Fruit fly (Drosophila melanogaster) whole organism, embryonic: ENCODE results near the gene Lrch.

Experiments used
- Atf-2 ChIP-seq: fragments of 200-800 bp; sonication (Bioruptor generic); optimal IDR thresholded peaks from 2 replicates; lab custom pipeline; 2016; ENCODE audit warnings: missing biosample characterization, missing genetic modification characterization
- Atf3 ChIP-seq: fragments of 200-800 bp; sonication (Bioruptor generic); optimal IDR thresholded peaks from 3 replicates; lab custom pipeline; 2016; ENCODE audit warnings: missing biosample characterization, missing genetic modification characterization
- Bgb ChIP-seq: fragments of 200-800 bp; sonication (Bioruptor generic); IDR thresholded peaks from 2 replicates; pipeline ENCODE4 v1.3.6; 2022; ENCODE audit warnings: missing biosample characterization, missing genetic modification characterization; ENCODE audit not compliant: partially characterized antibody
- CG10959 ChIP-seq: fragments of 200-800 bp; sonication (Bioruptor generic); IDR thresholded peaks from 2 replicates; pipeline ENCODE4 v1.3.6; 2022; ENCODE audit warnings: missing biosample characterization, missing genetic modification characterization
- CG13287 ChIP-seq: fragments of 200-800 bp; sonication (Bioruptor generic); IDR thresholded peaks from 2 replicates; pipeline ENCODE4 v1.3.6; 2022; ENCODE audit warnings: missing biosample characterization, missing genetic modification characterization; ENCODE audit not compliant: partially characterized antibody
- CG13894 ChIP-seq: fragments of 200-800 bp; sonication (Bioruptor generic); optimal IDR thresholded peaks from 3 replicates; lab custom pipeline; 2018; ENCODE audit warnings: missing biosample characterization, mild to moderate bottlenecking, missing genetic modification characterization, moderate library complexity
- CG17385 ChIP-seq: fragments of 200-800 bp; sonication (Bioruptor generic); optimal IDR thresholded peaks from 3 replicates; lab custom pipeline; 2018; ENCODE audit warnings: missing biosample characterization, mild to moderate bottlenecking, missing genetic modification characterization
- CG18599 ChIP-seq: fragments of 200-800 bp; sonication (Bioruptor generic); optimal IDR thresholded peaks from 3 replicates; lab custom pipeline; 2017; ENCODE audit warnings: missing biosample characterization, missing genetic modification characterization, mild to moderate bottlenecking, moderate library complexity, missing genetic modification reagents
- CG18764 ChIP-seq: fragments of 200-800 bp; sonication (Bioruptor generic); optimal IDR thresholded peaks from 3 replicates; lab custom pipeline; 2016; ENCODE audit warnings: missing biosample characterization, missing genetic modification characterization
- CG32772 ChIP-seq: fragments of 200-800 bp; sonication (Bioruptor generic); IDR thresholded peaks from 2 replicates; pipeline ENCODE4 v1.3.6; 2022; ENCODE audit warnings: missing biosample characterization, missing genetic modification characterization
- CG5953 ChIP-seq: fragments of 200-800 bp; sonication (Bioruptor generic); IDR thresholded peaks from 2 replicates; pipeline ENCODE4 v1.3.6; 2022; ENCODE audit warnings: missing biosample characterization, missing genetic modification characterization
- CG6654 ChIP-seq: fragments of 200-800 bp; sonication (Bioruptor generic); optimal IDR thresholded peaks from 2 replicates; lab custom pipeline; 2017; ENCODE audit warnings: missing biosample characterization, mild to moderate bottlenecking, missing genetic modification characterization
- CG7963 ChIP-seq: fragments of 200-800 bp; sonication (Bioruptor generic); IDR thresholded peaks from 3 replicates; pipeline ENCODE4 v1.3.6; 2022; ENCODE audit warnings: missing biosample characterization, missing genetic modification characterization; ENCODE audit not compliant: partially characterized antibody
- CG8290 ChIP-seq, 3 experiments: fragments of 200-800 bp; sonication (Bioruptor generic); optimal IDR thresholded peaks; 2 replicates each; lab custom pipeline; 2016 to 2019; ENCODE audit warnings: missing biosample characterization in 3 of 3, missing genetic modification characterization in 3 of 3, mild to moderate bottlenecking in 2 of 3, moderate library complexity in 1 of 3
- CG9797 ChIP-seq: fragments of 200-800 bp; sonication (Bioruptor generic); optimal IDR thresholded peaks from 3 replicates; lab custom pipeline; 2018; ENCODE audit warnings: missing biosample characterization, mild to moderate bottlenecking, missing genetic modification characterization
- Dip2 ChIP-seq: fragments of 200-800 bp; sonication (Bioruptor generic); IDR thresholded peaks from 2 replicates; pipeline ENCODE4 v1.3.6; 2022; ENCODE audit warnings: missing biosample characterization, missing genetic modification characterization
- Dp ChIP-seq: fragments of 200-800 bp; sonication (Bioruptor generic); optimal IDR thresholded peaks from 2 replicates; lab custom pipeline; 2018; ENCODE audit warnings: missing biosample characterization, mild to moderate bottlenecking, missing genetic modification characterization, moderate library complexity
- Fer3 ChIP-seq: fragments of 200-800 bp; sonication (Bioruptor generic); optimal IDR thresholded peaks from 2 replicates; lab custom pipeline; 2018; ENCODE audit warnings: missing biosample characterization, mild to moderate bottlenecking, missing genetic modification characterization, moderate library complexity
- HHEX ChIP-seq: fragments of 200-800 bp; sonication (Bioruptor generic); optimal IDR thresholded peaks from 3 replicates; lab custom pipeline; 2017; ENCODE audit warnings: missing biosample characterization, mild to moderate bottlenecking, missing genetic modification characterization, missing genetic modification reagents
- HLH4C ChIP-seq: fragments of 200-800 bp; sonication (Bioruptor generic); IDR thresholded peaks from 3 replicates; pipeline ENCODE4 v1.3.6; 2022; ENCODE audit warnings: missing biosample characterization, missing genetic modification characterization; ENCODE audit not compliant: partially characterized antibody
- Hey ChIP-seq: fragments of 200-800 bp; sonication (Bioruptor generic); optimal IDR thresholded peaks from 3 replicates; lab custom pipeline; 2018; ENCODE audit warnings: missing biosample characterization, mild to moderate bottlenecking, missing genetic modification characterization
- Hr39 ChIP-seq: fragments of >200 bp; optimal IDR thresholded peaks from 2 replicates; lab custom pipeline; 2017
- Lim3 ChIP-seq: fragments of 200-800 bp; sonication (Bioruptor generic); IDR thresholded peaks from 2 replicates; pipeline ENCODE4 v1.3.6; 2022; ENCODE audit warnings: missing biosample characterization, missing genetic modification characterization
- MESR4 ChIP-seq: fragments of 200-800 bp; sonication (Bioruptor generic); optimal IDR thresholded peaks from 2 replicates; lab custom pipeline; 2018; ENCODE audit warnings: missing biosample characterization, mild to moderate bottlenecking, missing genetic modification characterization, moderate library complexity
- Pdp1 ChIP-seq, 2 experiments: fragments of 200-800 bp; sonication (Bioruptor generic); optimal IDR thresholded peaks; 3 replicates each; lab custom pipeline; 2016; ENCODE audit warnings: missing biosample characterization in 2 of 2, missing genetic modification characterization in 2 of 2, mild to moderate bottlenecking in 1 of 2, moderate library complexity in 1 of 2
- Ptx1 ChIP-seq: fragments of 200-800 bp; sonication (Bioruptor generic); IDR thresholded peaks from 2 replicates; pipeline ENCODE4 v1.3.6; 2022; ENCODE audit warnings: missing biosample characterization, missing genetic modification characterization
- Sox100B ChIP-seq: fragments of 200-800 bp; sonication (Bioruptor generic); optimal IDR thresholded peaks from 3 replicates; lab custom pipeline; 2018; ENCODE audit warnings: missing biosample characterization, mild to moderate bottlenecking, missing genetic modification characterization
- Vsx1 ChIP-seq: fragments of 200-800 bp; sonication (Bioruptor generic); optimal IDR thresholded peaks from 2 replicates; lab custom pipeline; 2017; ENCODE audit warnings: missing biosample characterization, mild to moderate bottlenecking, missing genetic modification characterization, missing genetic modification reagents
- aop ChIP-seq: fragments of 200-800 bp; sonication (Bioruptor generic); IDR thresholded peaks from 2 replicates; pipeline ENCODE4 v1.3.6; 2022; ENCODE audit warnings: missing biosample characterization, missing genetic modification characterization
- crp ChIP-seq, 2 experiments: fragments of 200-800 bp; sonication (Bioruptor generic); optimal IDR thresholded peaks; 2 replicates in 1 of 2; 3 replicates in 1 of 2; lab custom pipeline; 2017; ENCODE audit warnings: missing biosample characterization in 2 of 2, missing genetic modification characterization in 2 of 2, mild to moderate bottlenecking in 1 of 2, moderate library complexity in 1 of 2
- dimm ChIP-seq: fragments of 200-800 bp; sonication (Bioruptor generic); IDR thresholded peaks from 2 replicates; pipeline ENCODE4 v1.3.6; 2022; ENCODE audit warnings: missing biosample characterization, missing genetic modification characterization
- dm ChIP-seq: fragments of 200-800 bp; sonication (Bioruptor generic); optimal IDR thresholded peaks from 3 replicates; lab custom pipeline; 2016; ENCODE audit warnings: missing biosample characterization, missing genetic modification characterization
- ems ChIP-seq: fragments of 200-800 bp; sonication (Bioruptor generic); optimal IDR thresholded peaks from 3 replicates; lab custom pipeline; 2016; ENCODE audit warnings: missing biosample characterization, missing genetic modification characterization
- fd102C ChIP-seq: fragments of 200-800 bp; sonication (Bioruptor generic); optimal IDR thresholded peaks from 2 replicates; lab custom pipeline; 2018; ENCODE audit warnings: missing biosample characterization, mild to moderate bottlenecking, missing genetic modification characterization, moderate library complexity
- ftz-f1 ChIP-seq: fragments of 200-800 bp; sonication (Bioruptor generic); optimal IDR thresholded peaks from 2 replicates; lab custom pipeline; 2016; ENCODE audit warnings: missing biosample characterization, missing genetic modification characterization
- gem ChIP-seq: fragments of 200-800 bp; sonication (Bioruptor generic); optimal IDR thresholded peaks from 2 replicates; lab custom pipeline; 2019; ENCODE audit warnings: missing biosample characterization, mild to moderate bottlenecking, missing genetic modification characterization, moderate library complexity
- gsb ChIP-seq: fragments of 200-800 bp; sonication (Bioruptor generic); IDR thresholded peaks from 2 replicates; pipeline ENCODE4 v1.3.6; 2022; ENCODE audit warnings: missing biosample characterization, missing genetic modification characterization
- jumu ChIP-seq: fragments of 200-800 bp; sonication (Bioruptor generic); optimal IDR thresholded peaks from 3 replicates; lab custom pipeline; 2016; ENCODE audit warnings: missing biosample characterization, missing genetic modification characterization
- knrl ChIP-seq: fragments of 200-800 bp; sonication (Bioruptor generic); IDR thresholded peaks from 3 replicates; pipeline ENCODE4 v1.3.6; 2022; ENCODE audit warnings: missing biosample characterization, missing genetic modification characterization; ENCODE audit not compliant: partially characterized antibody
- oc ChIP-seq: fragments of 200-800 bp; sonication (Bioruptor generic); optimal IDR thresholded peaks from 2 replicates; lab custom pipeline; 2018; ENCODE audit warnings: missing biosample characterization, mild to moderate bottlenecking, missing genetic modification characterization, moderate library complexity
- psq ChIP-seq: fragments of 200-800 bp; sonication (Bioruptor generic); optimal IDR thresholded peaks from 2 replicates; lab custom pipeline; 2017; ENCODE audit warnings: missing biosample characterization, missing genetic modification characterization
- slbo ChIP-seq: fragments of 200-800 bp; sonication (Bioruptor generic); IDR thresholded peaks from 2 replicates; pipeline ENCODE4 v1.3.6; 2022; ENCODE audit warnings: missing biosample characterization, missing genetic modification characterization
- ssp ChIP-seq: fragments of 200-800 bp; sonication (Bioruptor generic); IDR thresholded peaks from 2 replicates; pipeline ENCODE4 v1.3.6; 2022; ENCODE audit warnings: missing biosample characterization, missing genetic modification characterization
- stwl ChIP-seq: fragments of 200-800 bp; sonication (Bioruptor generic); optimal IDR thresholded peaks from 3 replicates; lab custom pipeline; 2018; ENCODE audit warnings: missing biosample characterization, mild to moderate bottlenecking, missing genetic modification characterization, moderate library complexity
- sug ChIP-seq: fragments of 200-800 bp; optimal IDR thresholded peaks from 2 replicates; lab custom pipeline; 2019; ENCODE audit warnings: missing biosample characterization, mild to moderate bottlenecking, missing genetic modification characterization, moderate library complexity
- tin ChIP-seq: fragments of 200-800 bp; sonication (Bioruptor generic); optimal IDR thresholded peaks from 3 replicates; lab custom pipeline; 2016; ENCODE audit warnings: missing biosample characterization, missing genetic modification characterization
- tup ChIP-seq: fragments of 200-800 bp; sonication (Bioruptor generic); optimal IDR thresholded peaks from 2 replicates; lab custom pipeline; 2016; ENCODE audit warnings: missing biosample characterization, mild to moderate bottlenecking, missing genetic modification characterization, moderate library complexity
- vnd ChIP-seq: fragments of 200-800 bp; sonication (Bioruptor generic); IDR thresholded peaks from 3 replicates; pipeline ENCODE4 v1.3.6; 2022; ENCODE audit warnings: missing biosample characterization, missing genetic modification characterization; ENCODE audit not compliant: partially characterized antibody
- zfh2 ChIP-seq: fragments of 200-800 bp; sonication (Bioruptor generic); optimal IDR thresholded peaks from 2 replicates; lab custom pipeline; 2016; ENCODE audit warnings: missing biosample characterization, missing genetic modification characterization

Gene Lrch

dm6 chr2L:17378767-17379301 lies 5.1 kb downstream of the Lrch start (continued):
- TF ChIP-seq aop (peak; percentile 79), gem (tag; lab: Kevin White, UChicago) (peak; percentile 97), tin (GFP tag; lab: Kevin White, UChicago) (peak; percentile 93), Dip2 (GFP tag; lab: Robert Waterston, UW) (peak; percentile 26; the same call in 1 of the 2 replicates), Sox100B (peak; percentile 97), jumu (GFP tag; lab: Kevin White, UChicago) (peak; percentile 95), CG6654 (peak; percentile 80), slbo (GFP tag; lab: Robert Waterston, UW) (peak; percentile 97), Pdp1 (GFP tag; optimal IDR thresholded peaks at IDR 0.05; lab: Kevin White, UChicago) (peak; percentile 94), dm (GFP tag; lab: Kevin White, UChicago) (peak; percentile 89), zfh2 (GFP tag; lab: Kevin White, UChicago) (peak; percentile 83), Atf-2 (GFP tag; lab: Kevin White, UChicago) (peak; percentile 92), ssp (GFP tag; lab: Robert Waterston, UW) (peak; percentile 84), CG32772 (GFP tag; lab: Robert Waterston, UW) (peak; percentile 94), Hey (tag; lab: Kevin White, UChicago) (peak; percentile 84), Ptx1 (GFP tag; lab: Robert Waterston, UW) (peak; percentile 95), CG13894 (tag; lab: Kevin White, UChicago) (peak; percentile 88), Vsx1 (GFP tag; lab: Kevin White, UChicago) (peak; percentile 85), sug (peak; percentile 88), Lim3 (peak; percentile 71; the same call in 1 of the 2 replicates), CG17385 (peak; percentile 91), Bgb (GFP tag; lab: Robert Waterston, UW) (no peak), CG10959 (GFP tag; lab: Robert Waterston, UW) (peak; percentile 93), vnd (no peak), CG8290 (GFP tag; optimal IDR thresholded peaks at IDR 0.05; lab: Kevin White, UChicago) (peak; percentile 99), CG8290 (tag; optimal IDR thresholded peaks at IDR 0.05; lab: Kevin White, UChicago) (peak; percentile 90 to 97), gsb (GFP tag; lab: Robert Waterston, UW) (peak; percentile 92), MESR4 (peak; percentile 31), Hr39 (lab: Kevin White, UChicago) (no peak), CG18599 (peak; percentile 98), tup (GFP tag; lab: Kevin White, UChicago) (peak; percentile 98), knrl (no peak), fd102C (GFP tag; lab: Kevin White, UChicago) (peak; percentile 97), stwl (tag; lab: Kevin White, UChicago) (peak; percentile 93), CG7963 (GFP tag; lab: Robert Waterston, UW) (no peak), CG13287 (no peak), CG18764 (GFP tag; lab: Kevin White, UChicago) (peak; percentile 99), HLH4C (no peak), Atf3 (GFP tag; lab: Kevin White, UChicago) (peak; percentile 83), crp (GFP tag; optimal IDR thresholded peaks at IDR 0.05; lab: Kevin White, UChicago) (peak; percentile 28 to 65), Fer3 (tag; lab: Kevin White, UChicago) (peak; percentile 98), dimm (GFP tag; lab: Robert Waterston, UW) (peak; percentile 79), ftz-f1 (GFP tag; lab: Kevin White, UChicago) (peak; percentile 71), HHEX (GFP tag; lab: Kevin White, UChicago) (peak; percentile 99), Dp (GFP tag; lab: Kevin White, UChicago) (peak; percentile 3), psq (GFP tag; lab: Kevin White, UChicago) (peak; percentile 80), CG5953 (GFP tag; lab: Robert Waterston, UW) (peak; percentile 80), oc (tag; lab: Kevin White, UChicago) (peak; percentile 97), ems (peak; percentile 96), CG9797 (GFP tag; lab: Kevin White, UChicago) (peak; percentile 57)
